Fruit fly (Drosophila melanogaster) whole organism, embryonic: Measurements from ENCODE around the gene CG9008.
A peak's percentile ranks its signal among the peaks of the same experiment; 100 is the strongest.

ENCODE experiments used
- Aef1 ChIP-seq: fragments of 200-800 bp; sonication (Bioruptor generic); IDR thresholded peaks from 3 replicates; pipeline ENCODE4 v1.3.6; 2022; ENCODE audit warnings: missing biosample characterization, missing genetic modification characterization
- BtbVII ChIP-seq: fragments of 200-800 bp; sonication (Bioruptor generic); optimal IDR thresholded peaks from 3 replicates; lab custom pipeline; 2017; ENCODE audit warnings: missing biosample characterization, mild to moderate bottlenecking, missing genetic modification characterization
- CG11085 ChIP-seq: fragments of 200-800 bp; sonication (Bioruptor generic); IDR thresholded peaks from 2 replicates; pipeline ENCODE4 v1.3.6; 2022; ENCODE audit warnings: missing biosample characterization, missing genetic modification characterization
- CG11093 ChIP-seq: fragments of 200-800 bp; sonication (Bioruptor generic); IDR thresholded peaks from 3 replicates; pipeline ENCODE4 v1.3.6; 2022; ENCODE audit warnings: missing biosample characterization, missing genetic modification characterization
- CG12219 ChIP-seq: fragments of 200-800 bp; sonication (Bioruptor generic); optimal IDR thresholded peaks from 3 replicates; lab custom pipeline; 2018; ENCODE audit warnings: missing biosample characterization, mild to moderate bottlenecking, missing genetic modification characterization
- CG13123 ChIP-seq: fragments of 200-800 bp; sonication (Bioruptor generic); optimal IDR thresholded peaks from 2 replicates; lab custom pipeline; 2016; ENCODE audit warnings: missing biosample characterization, missing genetic modification characterization
- CG15601 ChIP-seq: fragments of 200-800 bp; sonication (Bioruptor generic); optimal IDR thresholded peaks from 3 replicates; lab custom pipeline; 2019; ENCODE audit warnings: missing biosample characterization, mild to moderate bottlenecking, missing genetic modification characterization, moderate library complexity
- CG1602 ChIP-seq: fragments of 200-800 bp; sonication (Bioruptor generic); optimal IDR thresholded peaks from 3 replicates; lab custom pipeline; 2016; ENCODE audit warnings: missing biosample characterization, missing genetic modification characterization
- CG16863 ChIP-seq: fragments of 200-800 bp; sonication (Bioruptor generic); optimal IDR thresholded peaks from 3 replicates; lab custom pipeline; 2016; ENCODE audit warnings: missing biosample characterization, missing genetic modification characterization
- CG2129 ChIP-seq: fragments of 200-800 bp; sonication (Bioruptor generic); IDR thresholded peaks from 2 replicates; pipeline ENCODE4 v1.3.6; 2022; ENCODE audit warnings: missing biosample characterization, missing genetic modification characterization; ENCODE audit not compliant: partially characterized antibody
- CG2678 ChIP-seq: fragments of 200-800 bp; sonication (Bioruptor generic); optimal IDR thresholded peaks from 3 replicates; lab custom pipeline; 2019; ENCODE audit warnings: missing biosample characterization, mild to moderate bottlenecking, missing genetic modification characterization, moderate library complexity
- CG30403 ChIP-seq: fragments of 200-800 bp; sonication (Bioruptor generic); optimal IDR thresholded peaks from 3 replicates; lab custom pipeline; 2016; ENCODE audit warnings: missing biosample characterization, missing genetic modification characterization
- CG32532 ChIP-seq: fragments of 200-800 bp; sonication (Bioruptor generic); IDR thresholded peaks from 2 replicates; pipeline ENCODE4 v1.3.6; 2022; ENCODE audit warnings: missing biosample characterization, missing genetic modification characterization
- CG32767 ChIP-seq: fragments of 200-800 bp; sonication (Bioruptor generic); IDR thresholded peaks from 2 replicates; pipeline ENCODE4 v1.3.6; 2022; ENCODE audit warnings: missing biosample characterization, missing genetic modification characterization
- CG33213 ChIP-seq: fragments of 200-800 bp; sonication (Bioruptor generic); optimal IDR thresholded peaks from 3 replicates; lab custom pipeline; 2016; ENCODE audit warnings: missing biosample characterization, missing genetic modification characterization
- CG34376 ChIP-seq: fragments of 200-800 bp; sonication (Bioruptor generic); optimal IDR thresholded peaks from 2 replicates; lab custom pipeline; 2018; ENCODE audit warnings: missing biosample characterization, mild to moderate bottlenecking, missing genetic modification characterization
- CG43689 ChIP-seq: fragments of 200-800 bp; sonication (Bioruptor generic); IDR thresholded peaks from 2 replicates; pipeline ENCODE4 v1.3.6; 2022; ENCODE audit warnings: missing biosample characterization, missing genetic modification characterization
- CG4617 ChIP-seq: fragments of 200-800 bp; sonication (Bioruptor generic); optimal IDR thresholded peaks from 3 replicates; lab custom pipeline; 2016; ENCODE audit warnings: missing biosample characterization, missing genetic modification characterization, borderline replicate concordance
- CG6689 ChIP-seq: fragments of 200-800 bp; sonication (Bioruptor generic); IDR thresholded peaks from 2 replicates; pipeline ENCODE4 v1.3.6; 2022; ENCODE audit warnings: missing biosample characterization, missing genetic modification characterization
- CG7372 ChIP-seq: fragments of 200-800 bp; sonication (Bioruptor generic); IDR thresholded peaks from 2 replicates; pipeline ENCODE4 v1.3.6; 2022; ENCODE audit warnings: missing biosample characterization, missing genetic modification characterization
- CG9932 ChIP-seq: fragments of 200-800 bp; sonication (Bioruptor generic); IDR thresholded peaks from 2 replicates; pipeline ENCODE4 v1.3.6; 2022; ENCODE audit warnings: missing biosample characterization, missing genetic modification characterization
- CrebB ChIP-seq: fragments of 200-800 bp; sonication (Bioruptor generic); optimal IDR thresholded peaks from 3 replicates; lab custom pipeline; 2018; ENCODE audit warnings: missing biosample characterization, mild to moderate bottlenecking, missing genetic modification characterization
- Dbx ChIP-seq: fragments of 200-800 bp; sonication (Bioruptor generic); IDR thresholded peaks from 3 replicates; pipeline ENCODE4 v1.3.6; 2022; ENCODE audit warnings: missing biosample characterization, missing genetic modification characterization
- Dek ChIP-seq: fragments of 200-800 bp; sonication (Bioruptor generic); optimal IDR thresholded peaks from 3 replicates; lab custom pipeline; 2019; ENCODE audit warnings: missing biosample characterization, mild to moderate bottlenecking, missing genetic modification characterization, moderate library complexity
- Dip3 ChIP-seq: fragments of 200-800 bp; sonication (Bioruptor generic); optimal IDR thresholded peaks from 3 replicates; lab custom pipeline; 2016; ENCODE audit warnings: missing biosample characterization, missing genetic modification characterization
- Dll ChIP-seq: fragments of 200-800 bp; sonication (Bioruptor generic); IDR thresholded peaks from 4 replicates; pipeline ENCODE4 v1.3.6; 2022; ENCODE audit warnings: missing biosample characterization, missing genetic modification characterization; ENCODE audit not compliant: partially characterized antibody
- Doc2 ChIP-seq: fragments of 200-800 bp; sonication (Bioruptor generic); IDR thresholded peaks from 2 replicates; pipeline ENCODE4 v1.3.6; 2022; ENCODE audit warnings: missing biosample characterization, missing genetic modification characterization
- Ets65A ChIP-seq: fragments of 200-800 bp; sonication (Bioruptor generic); peaks from one replicate; lab custom pipeline; 2016; ENCODE audit warnings: missing biosample characterization, missing genetic modification characterization
- H2.0 ChIP-seq: fragments of 200-800 bp; sonication (Bioruptor generic); IDR thresholded peaks from 2 replicates; pipeline ENCODE4 v1.3.6; 2022; ENCODE audit warnings: missing biosample characterization, missing genetic modification characterization
- Jarid2 ChIP-seq: fragments of 200-800 bp; sonication (Bioruptor generic); optimal IDR thresholded peaks from 3 replicates; lab custom pipeline; 2017; ENCODE audit warnings: mild to moderate bottlenecking, missing biosample characterization, missing genetic modification reagents, missing genetic modification characterization
- Myb ChIP-seq: fragments of 200-800 bp; sonication (Bioruptor generic); optimal IDR thresholded peaks from 2 replicates; lab custom pipeline; 2016; ENCODE audit warnings: missing biosample characterization, missing genetic modification characterization
- NK7.1 ChIP-seq: fragments of 200-800 bp; sonication (Bioruptor generic); optimal IDR thresholded peaks from 3 replicates; lab custom pipeline; 2016; ENCODE audit warnings: missing biosample characterization, missing genetic modification characterization
- Neu2 ChIP-seq: fragments of 200-800 bp; sonication (Bioruptor generic); optimal IDR thresholded peaks from 3 replicates; lab custom pipeline; 2016; ENCODE audit warnings: missing biosample characterization, missing genetic modification characterization, borderline replicate concordance
- NfI ChIP-seq: fragments of 200-800 bp; sonication (Bioruptor generic); optimal IDR thresholded peaks from 3 replicates; lab custom pipeline; 2018; ENCODE audit warnings: missing biosample characterization, mild to moderate bottlenecking, missing genetic modification characterization, moderate library complexity
- Ptx1 ChIP-seq: fragments of 200-800 bp; sonication (Bioruptor generic); IDR thresholded peaks from 2 replicates; pipeline ENCODE4 v1.3.6; 2022; ENCODE audit warnings: missing biosample characterization, missing genetic modification characterization
- Sox100B ChIP-seq: fragments of 200-800 bp; sonication (Bioruptor generic); optimal IDR thresholded peaks from 3 replicates; lab custom pipeline; 2018; ENCODE audit warnings: missing biosample characterization, mild to moderate bottlenecking, missing genetic modification characterization
- Xrp1 ChIP-seq: fragments of 200-800 bp; sonication (Bioruptor generic); IDR thresholded peaks from 2 replicates; pipeline ENCODE4 v1.3.6; 2022; ENCODE audit warnings: missing biosample characterization, missing genetic modification characterization
- YL-1 ChIP-seq: fragments of 200-800 bp; sonication (Bioruptor generic); optimal IDR thresholded peaks from 3 replicates; lab custom pipeline; 2017; ENCODE audit warnings: missing biosample characterization, mild to moderate bottlenecking, missing genetic modification characterization
- br ChIP-seq: fragments of >200 bp; optimal IDR thresholded peaks from 2 replicates; lab custom pipeline; 2017
- chn ChIP-seq: fragments of 200-800 bp; sonication (Bioruptor generic); optimal IDR thresholded peaks from 2 replicates; lab custom pipeline; 2016; ENCODE audit warnings: missing biosample characterization, missing genetic modification characterization
- crol ChIP-seq: fragments of 200-800 bp; sonication (Bioruptor generic); IDR thresholded peaks from 2 replicates; pipeline ENCODE4 v1.3.6; 2022; ENCODE audit warnings: missing biosample characterization, missing genetic modification characterization
- dm ChIP-seq: fragments of 200-800 bp; sonication (Bioruptor generic); optimal IDR thresholded peaks from 3 replicates; lab custom pipeline; 2016; ENCODE audit warnings: missing biosample characterization, missing genetic modification characterization
- fru ChIP-seq: fragments of >200 bp; optimal IDR thresholded peaks from 2 replicates; lab custom pipeline; 2017
- nmo ChIP-seq: fragments of 200-800 bp; sonication (Bioruptor generic); optimal IDR thresholded peaks from 2 replicates; lab custom pipeline; 2018; ENCODE audit warnings: missing biosample characterization, mild to moderate bottlenecking, missing genetic modification characterization, moderate library complexity
- pfk ChIP-seq: fragments of 200-800 bp; sonication (Bioruptor generic); optimal IDR thresholded peaks from 2 replicates; lab custom pipeline; 2018; ENCODE audit warnings: missing biosample characterization, mild to moderate bottlenecking, missing genetic modification characterization, moderate library complexity
- pho ChIP-seq: fragments of 200-800 bp; sonication (Bioruptor generic); optimal IDR thresholded peaks from 2 replicates; lab custom pipeline; 2016; ENCODE audit warnings: missing biosample characterization, missing genetic modification characterization
- pros ChIP-seq: fragments of 200-800 bp; sonication (Bioruptor generic); optimal IDR thresholded peaks from 3 replicates; lab custom pipeline; 2019; ENCODE audit warnings: missing biosample characterization, mild to moderate bottlenecking, missing genetic modification characterization, moderate library complexity
- pum ChIP-seq: fragments of 200-800 bp; sonication (Bioruptor generic); optimal IDR thresholded peaks from 2 replicates; lab custom pipeline; 2016; ENCODE audit warnings: missing biosample characterization, missing genetic modification characterization
- sd ChIP-seq: fragments of 200-800 bp; sonication (Bioruptor generic); optimal IDR thresholded peaks from 3 replicates; lab custom pipeline; 2018; ENCODE audit warnings: missing biosample characterization, mild to moderate bottlenecking, missing genetic modification characterization, moderate library complexity
- seq ChIP-seq: fragments of 200-800 bp; sonication (Bioruptor generic); IDR thresholded peaks from 2 replicates; pipeline ENCODE4 v1.3.6; 2022; ENCODE audit warnings: missing biosample characterization, missing genetic modification characterization
- tll ChIP-seq, 2 experiments: fragments of 200-800 bp in 1 of 2; fragments of >200 bp in 1 of 2; sonication (Bioruptor generic) in 1 of 2; optimal IDR thresholded peaks; 2 replicates each; lab custom pipeline; 2017 to 2019; ENCODE audit warnings: missing biosample characterization in 2 of 2, missing genetic modification characterization in 2 of 2, mild to moderate bottlenecking in 1 of 2, moderate library complexity in 1 of 2
- vfl ChIP-seq: fragments of 200-800 bp; sonication (Bioruptor generic); optimal IDR thresholded peaks from 2 replicates; lab custom pipeline; 2016; ENCODE audit warnings: missing biosample characterization, missing genetic modification characterization

The CG9008 gene

dm6 chr2L:13778648-13779047 lies 1.3 kb downstream of the CG9008 start (continued):
- TF ChIP-seq Jarid2 (no peak), CG30403 (GFP tag; lab: Kevin White, UChicago) (peak; percentile 76), tll (GFP tag; optimal IDR thresholded peaks at IDR 0.05; lab: Kevin White, UChicago) (no peak), CG32532 (GFP tag; lab: Robert Waterston, UW) (peak; percentile 48), CG13123 (GFP tag; lab: Kevin White, UChicago) (no peak), CG6689 (GFP tag; lab: Robert Waterston, UW) (0 out of 2 replicates have a peak, but pooled peaks have one; percentile 26), CG33213 (GFP tag; lab: Kevin White, UChicago) (peak; percentile 21), Aef1 (GFP tag; lab: Robert Waterston, UW) (peak; percentile 59), CG16863 (GFP tag; lab: Kevin White, UChicago) (peak; percentile 8), CG15601 (tag; lab: Kevin White, UChicago) (peak; percentile 33), CG11093 (GFP tag; lab: Robert Waterston, UW) (no peak), sd (tag; lab: Kevin White, UChicago) (no peak), CG7372 (GFP tag; lab: Robert Waterston, UW) (peak; percentile 12; the same call in 1 of the 2 replicates), pfk (GFP tag; lab: Kevin White, UChicago) (no peak), br (lab: Kevin White, UChicago) (no peak), Dbx (GFP tag; lab: Robert Waterston, UW) (no peak; the same call in 2 of the 3 replicates), CG34376 (no peak), Sox100B (peak; percentile 68), Dip3 (GFP tag; lab: Kevin White, UChicago) (no peak), vfl (GFP tag; lab: Kevin White, UChicago) (no peak), dm (GFP tag; lab: Kevin White, UChicago) (no peak), CG1602 (GFP tag; lab: Kevin White, UChicago) (peak; percentile 53), Ptx1 (GFP tag; lab: Robert Waterston, UW) (peak; percentile 71), Ets65A (GFP tag; lab: Kevin White, UChicago) (peak; percentile 93), CG4617 (GFP tag; lab: Kevin White, UChicago) (no peak), Doc2 (GFP tag; lab: Robert Waterston, UW) (no peak), CG11085 (GFP tag; lab: Robert Waterston, UW) (no peak), CG32767 (GFP tag; lab: Robert Waterston, UW) (no peak), pum (peak; percentile 41), NfI (GFP tag; lab: Kevin White, UChicago) (peak; percentile 53), YL-1 (no peak), CrebB (no peak), NK7.1 (GFP tag; lab: Kevin White, UChicago) (no peak), fru (lab: Kevin White, UChicago) (no peak), pho (GFP tag; lab: Kevin White, UChicago) (peak; percentile 68), pros (no peak), seq (GFP tag; lab: Robert Waterston, UW) (0 out of 2 replicates have a peak, but pooled peaks have one; percentile 46), CG2678 (tag; lab: Kevin White, UChicago) (peak; percentile 76), chn (GFP tag; lab: Kevin White, UChicago) (peak; percentile 18), nmo (GFP tag; lab: Kevin White, UChicago) (peak; percentile 84), H2.0 (GFP tag; lab: Robert Waterston, UW) (0 out of 2 replicates have a peak, but pooled peaks have one; percentile 7), CG43689 (GFP tag; lab: Robert Waterston, UW) (0 out of 2 replicates have a peak, but pooled peaks have one; percentile 14), CG2129 (GFP tag; lab: Robert Waterston, UW) (no peak), Dll (no peak), Myb (GFP tag; lab: Kevin White, UChicago) (no peak), BtbVII (GFP tag; lab: Kevin White, UChicago) (no peak), CG9932 (GFP tag; lab: Robert Waterston, UW) (peak; percentile 32; the same call in 1 of the 2 replicates), Dek (tag; lab: Kevin White, UChicago) (peak; percentile 54), Neu2 (GFP tag; lab: Kevin White, UChicago) (no peak), CG12219 (GFP tag; lab: Kevin White, UChicago) (no peak), Xrp1 (GFP tag; lab: Robert Waterston, UW) (no peak), crol (GFP tag; lab: Robert Waterston, UW) (no peak)
